Worm (Caenorhabditis elegans) whole organism, L4 larva: Measurements from ENCODE around the gene F54A3.2.
"Not testable (repeated sequence)": the region's sequence is repeated elsewhere in the genome, so short reads cannot be mapped to it uniquely, and the experiment has no call there.

Experiments used
- D1046.2 ChIP-seq: fragments of 200-800 bp; sonication (Bioruptor generic); IDR thresholded peaks from 2 replicates; pipeline ENCODE4 v1.3.6; 2022; ENCODE audit warnings: missing genetic modification characterization, missing compliant biosample characterization
- F26F4.8 ChIP-seq: fragments of 200-800 bp; sonication (Bioruptor generic); conservative IDR thresholded peaks from 2 replicates; pipeline ENCODE4 v1.3.6; 2022; ENCODE audit warnings: missing genetic modification characterization, missing compliant biosample characterization
- F44E2.7 ChIP-seq: fragments of 200-800 bp; sonication (Bioruptor generic); IDR thresholded peaks from 2 replicates; pipeline ENCODE4 v2.1.2; 2022; ENCODE audit warnings: missing genetic modification characterization, missing compliant biosample characterization
- ceh-28 ChIP-seq: fragments of 150-350 bp; optimal IDR thresholded peaks from 2 replicates; lab custom pipeline; 2014; ENCODE audit warnings: missing biosample characterization, missing genetic modification reagents, missing genetic modification characterization
- ceh-82 ChIP-seq: sonication (generic microtip); optimal IDR thresholded peaks from 2 replicates; lab custom pipeline; 2017; ENCODE audit warnings: missing biosample characterization, missing genetic modification characterization
- cey-2 ChIP-seq: sonication (generic microtip); optimal IDR thresholded peaks from 3 replicates; lab custom pipeline; 2017; ENCODE audit warnings: missing genetic modification characterization, mild to moderate bottlenecking, missing compliant biosample characterization, antibody characterized with exemption, borderline replicate concordance; ENCODE audit not compliant: insufficient read depth
- daf-12 ChIP-seq: fragments of 150-350 bp; optimal IDR thresholded peaks from 2 replicates; lab custom pipeline; 2014; ENCODE audit warnings: missing biosample characterization, missing genetic modification reagents, missing genetic modification characterization
- daf-19 ChIP-seq: fragments of 200-800 bp; sonication (Bioruptor generic); conservative IDR thresholded peaks from 2 replicates; pipeline ENCODE4 v1.3.6; 2022; ENCODE audit warnings: missing genetic modification characterization, missing compliant biosample characterization
- daf-8 ChIP-seq: fragments of 200-800 bp; sonication (Bioruptor generic); IDR thresholded peaks from 2 replicates; pipeline ENCODE4 v1.3.6; 2022; ENCODE audit warnings: missing genetic modification characterization, missing compliant biosample characterization
- dmd-9 ChIP-seq: fragments of 200-800 bp; sonication (Bioruptor generic); IDR thresholded peaks from 2 replicates; pipeline ENCODE4 v1.3.6; 2022; ENCODE audit warnings: missing genetic modification reagents, missing genetic modification characterization, missing compliant biosample characterization
- dpl-1 ChIP-seq: fragments of 150-350 bp; optimal IDR thresholded peaks from 2 replicates; lab custom pipeline; 2014; ENCODE audit warnings: missing biosample characterization, missing genetic modification reagents, missing genetic modification characterization
- egl-43 ChIP-seq: fragments of 200-800 bp; sonication (Bioruptor generic); IDR thresholded peaks from 2 replicates; pipeline ENCODE4 v1.3.6; 2022; ENCODE audit warnings: missing genetic modification reagents, missing genetic modification characterization, missing compliant biosample characterization
- lin-13 ChIP-seq: fragments of 150-350 bp; optimal IDR thresholded peaks from 2 replicates; lab custom pipeline; 2014; ENCODE audit warnings: missing biosample characterization, missing genetic modification reagents, missing genetic modification characterization
- lin-39 ChIP-seq: fragments of 150-350 bp; optimal IDR thresholded peaks from 2 replicates; lab custom pipeline; 2014; ENCODE audit warnings: missing biosample characterization, missing genetic modification reagents, missing genetic modification characterization
- mep-1 ChIP-seq: fragments of 150-350 bp; sonication (generic microtip); optimal IDR thresholded peaks from 3 replicates; lab custom pipeline; 2014; ENCODE audit warnings: missing biosample characterization, missing genetic modification characterization
- mes-2 ChIP-seq: sonication (generic microtip); optimal IDR thresholded peaks from 2 replicates; lab custom pipeline; 2016; ENCODE audit warnings: missing genotype, mild to moderate bottlenecking, missing genetic modification characterization, missing compliant biosample characterization; ENCODE audit not compliant: poor library complexity, severe bottlenecking
- mxl-2 ChIP-seq: fragments of 200-800 bp; sonication (Bioruptor generic); conservative IDR thresholded peaks from 2 replicates; pipeline ENCODE4 v1.3.6; 2022; ENCODE audit warnings: missing genetic modification reagents, missing genetic modification characterization, missing compliant biosample characterization
- mxl-3 ChIP-seq: fragments of 200-800 bp; sonication (Bioruptor generic); optimal IDR thresholded peaks from 2 replicates; lab custom pipeline; 2018; ENCODE audit warnings: mild to moderate bottlenecking, missing genetic modification characterization, missing compliant biosample characterization
- nhr-25 ChIP-seq: sonication (generic microtip); optimal IDR thresholded peaks from 2 replicates; lab custom pipeline; 2017; ENCODE audit warnings: missing genetic modification characterization, mild to moderate bottlenecking, missing compliant biosample characterization, antibody characterized with exemption, moderate library complexity, borderline replicate concordance; ENCODE audit not compliant: insufficient read depth
- nhr-28 ChIP-seq: fragments of 150-350 bp; optimal IDR thresholded peaks from 2 replicates; lab custom pipeline; 2014; ENCODE audit warnings: missing biosample characterization, missing genetic modification characterization
- nhr-76 ChIP-seq: fragments of 150-350 bp; optimal IDR thresholded peaks from 2 replicates; lab custom pipeline; 2014; ENCODE audit warnings: missing biosample characterization, missing genetic modification characterization
- rbr-2 ChIP-seq: sonication (generic microtip); optimal IDR thresholded peaks from 2 replicates; lab custom pipeline; 2016; ENCODE audit warnings: missing genotype, missing genetic modification characterization, missing compliant biosample characterization
- sdz-12 ChIP-seq: fragments of 200-800 bp; sonication (Bioruptor generic); optimal IDR thresholded peaks from 2 replicates; lab custom pipeline; 2018; ENCODE audit warnings: mild to moderate bottlenecking, missing genetic modification characterization, missing compliant biosample characterization
- set-16 ChIP-seq: fragments of 200-800 bp; sonication (Bioruptor generic); IDR thresholded peaks from 2 replicates; pipeline ENCODE4 v1.3.6; 2022; ENCODE audit warnings: missing genetic modification reagents, missing genetic modification characterization, missing compliant biosample characterization
- snpc-1.2 ChIP-seq: fragments of 200-800 bp; sonication (Bioruptor generic); IDR thresholded peaks from 2 replicates; pipeline ENCODE4 v1.3.6; 2022; ENCODE audit warnings: missing genetic modification reagents, missing genetic modification characterization, missing compliant biosample characterization
- snpc-4 ChIP-seq: fragments of 150-350 bp; optimal IDR thresholded peaks from 2 replicates; lab custom pipeline; 2014; ENCODE audit warnings: missing biosample characterization, missing genetic modification characterization
- spr-3 ChIP-seq: fragments of 200-800 bp; sonication (Bioruptor generic); optimal IDR thresholded peaks from 2 replicates; lab custom pipeline; 2018; ENCODE audit warnings: mild to moderate bottlenecking, missing genetic modification characterization, missing compliant biosample characterization
- tag-97 ChIP-seq: fragments of 200-800 bp; sonication (Bioruptor generic); IDR thresholded peaks from 2 replicates; pipeline ENCODE4 v1.3.6; 2022; ENCODE audit warnings: missing genetic modification characterization, missing compliant biosample characterization
- unc-62 ChIP-seq, 3 experiments: fragments of 150-350 bp in 1 of 3; sonication (generic microtip); optimal IDR thresholded peaks in 2 of 3; peaks in 1 of 3; 1 replicate in 1 of 3; 2 replicates in 2 of 3; lab custom pipeline; 2014 to 2017; ENCODE audit warnings: missing biosample characterization in 3 of 3, missing genetic modification characterization in 3 of 3, missing genetic modification reagents in 3 of 3, missing genotype in 1 of 3
- zfp-2 ChIP-seq: sonication (generic microtip); optimal IDR thresholded peaks from 2 replicates; lab custom pipeline; 2016; ENCODE audit warnings: mild to moderate bottlenecking, missing genetic modification characterization, missing compliant biosample characterization
- zfp-3 ChIP-seq: fragments of 200-800 bp; sonication (Bioruptor generic); conservative IDR thresholded peaks from 2 replicates; pipeline ENCODE4 v1.3.6; 2022; ENCODE audit warnings: missing genetic modification reagents, missing genetic modification characterization, missing compliant biosample characterization
- zip-2 ChIP-seq: fragments of 150-350 bp; optimal IDR thresholded peaks from 2 replicates; lab custom pipeline; 2014; ENCODE audit warnings: missing biosample characterization, missing genetic modification characterization

Gene F54A3.2

DNA sequence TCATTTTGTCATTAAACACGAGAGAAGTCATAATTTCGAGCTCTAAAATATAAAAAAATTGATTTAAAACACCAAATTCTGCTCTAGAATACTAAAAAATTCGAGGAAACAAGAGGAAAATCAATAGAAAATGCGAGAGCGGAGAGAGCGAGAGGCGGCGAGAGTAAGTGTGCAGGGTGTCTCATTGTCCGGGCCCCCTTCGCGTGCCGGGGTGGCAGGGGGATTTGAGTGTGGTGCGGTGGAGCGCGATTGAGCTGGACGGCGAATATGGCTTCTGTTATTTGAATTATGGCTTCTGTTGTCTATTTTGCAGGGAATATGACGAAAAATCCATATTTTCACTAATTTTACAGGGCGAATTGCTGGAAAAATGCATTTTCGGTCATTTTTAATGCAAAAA, 23.6 kb upstream of the F54A3.2 start, which contains the start of gene Y59C2A.3 (continued):
- TF ChIP-seq mxl-2 (GFP tag; lab: Robert Waterston, UW) (no peak), dpl-1 (GFP tag; lab: Kevin White, UChicago) (peak; percentile 19), dmd-9 (no peak), mep-1 (tag; lab: Kevin White, UChicago) (peak; percentile 50), mxl-3 (no peak)

DNA sequence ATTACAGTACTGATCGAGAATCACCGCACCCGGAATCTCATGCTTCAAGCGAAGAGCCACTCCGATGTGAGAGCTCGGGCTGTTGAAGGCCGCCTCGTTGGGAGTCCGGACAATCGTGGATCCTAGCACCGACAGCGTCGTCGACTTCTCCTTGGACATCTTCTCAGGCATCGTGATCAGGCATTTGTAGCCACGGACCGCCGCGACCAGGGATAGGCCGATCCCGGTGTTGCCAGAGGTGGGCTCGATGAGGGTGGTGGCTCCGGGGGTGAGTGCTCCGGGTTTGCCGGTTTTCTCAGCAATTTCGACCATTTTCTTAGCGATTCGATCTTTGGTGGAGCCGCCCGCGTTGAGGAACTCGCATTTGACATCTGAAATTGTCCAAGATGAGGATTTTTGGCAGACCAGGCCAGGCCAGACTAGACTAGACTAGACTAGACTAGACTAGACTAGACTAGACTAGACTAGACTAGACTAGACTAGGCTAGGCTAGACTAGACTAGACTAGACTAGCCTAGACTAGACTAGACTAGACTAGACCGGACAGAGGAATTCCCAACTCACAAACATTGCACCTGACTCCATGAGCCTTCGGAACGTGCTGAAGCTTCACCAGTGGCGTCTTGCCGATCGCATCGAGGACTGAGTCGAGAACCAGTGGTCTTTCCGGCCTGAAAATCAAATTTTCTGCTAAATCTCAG, 22.1 kb upstream of the F54A3.2 start:
- TF ChIP-seq nhr-28: peak; percentile 93
- TF ChIP-seq zfp-2 (tag; lab: Kevin White, UChicago): no peak
- TF ChIP-seq set-16 (GFP tag; lab: Robert Waterston, UW): peak; percentile 88
- TF ChIP-seq lin-13 (GFP tag; lab: Kevin White, UChicago): peak; percentile 89
- TF ChIP-seq lin-39: no peak
- no peak for TF ChIP-seq cey-2 (tag; lab: Kevin White, UChicago)
- TF ChIP-seq, all 104 proteins: peak for 3

DNA sequence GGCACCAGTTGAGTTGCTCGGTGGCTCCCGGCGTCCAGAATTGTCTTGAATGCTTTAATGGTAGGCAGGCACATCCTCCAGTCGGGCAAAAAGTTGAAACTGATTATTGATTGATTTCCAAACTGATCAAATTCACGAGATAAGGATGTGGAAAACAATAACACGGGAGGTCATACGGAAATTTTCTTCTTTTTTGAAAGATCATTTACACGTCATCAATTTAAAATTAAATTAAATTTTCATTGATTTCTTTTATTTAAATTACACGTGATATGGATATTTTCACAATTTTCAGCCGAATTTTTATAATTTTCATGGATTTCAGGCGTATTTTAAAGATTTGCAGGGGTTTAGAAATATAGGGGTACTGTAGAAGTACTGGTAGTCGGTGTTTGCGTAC, 20.0 kb upstream of the F54A3.2 start, which contains the start of gene cbs-2:
Gene cbs-2, minus strand, starts transcription at position 101 of the 400 bp plus-strand sequence.
- TF ChIP-seq nhr-25 (tag; lab: Kevin White, UChicago): no peak
- TF ChIP-seq mes-2 (tag; lab: Kevin White, UChicago): no peak
- TF ChIP-seq daf-12 (tag; lab: Kevin White, UChicago): no peak
- TF ChIP-seq tag-97 (GFP tag; lab: Robert Waterston, UW): no peak
- TF ChIP-seq sdz-12 (GFP tag; lab: Kevin White, UChicago): no peak

DNA sequence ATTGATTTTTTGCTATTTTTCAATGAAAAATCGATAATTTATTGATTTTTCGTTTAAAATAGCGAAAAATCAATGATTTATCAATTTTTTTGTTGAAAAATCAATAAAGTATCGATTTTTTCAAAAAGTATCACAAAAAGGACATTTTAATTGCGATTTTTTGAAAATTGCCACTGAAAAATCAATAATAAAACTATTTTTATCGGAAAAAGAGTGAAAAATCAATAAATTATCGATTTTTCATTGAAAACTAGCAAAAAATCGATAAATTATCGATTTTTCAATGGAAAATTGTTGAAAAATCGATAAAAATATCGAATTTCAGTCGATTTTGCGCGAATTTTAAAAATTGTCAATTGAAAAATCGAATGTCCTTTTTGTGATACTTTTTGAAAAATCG, 18.5 kb upstream of the F54A3.2 start:
- peak; percentile 60 for TF ChIP-seq ceh-28 (tag; lab: Kevin White, UChicago)
- TF ChIP-seq unc-62 (GFP tag; optimal IDR thresholded peaks at IDR 0.05 in 1 of 2; lab: Kevin White, UChicago): peak in 1 of 2 experiments; percentile 27
- TF ChIP-seq unc-62 (tag; optimal IDR thresholded peaks at IDR 0.05; lab: Kevin White, UChicago): not testable (repeated sequence)

DNA sequence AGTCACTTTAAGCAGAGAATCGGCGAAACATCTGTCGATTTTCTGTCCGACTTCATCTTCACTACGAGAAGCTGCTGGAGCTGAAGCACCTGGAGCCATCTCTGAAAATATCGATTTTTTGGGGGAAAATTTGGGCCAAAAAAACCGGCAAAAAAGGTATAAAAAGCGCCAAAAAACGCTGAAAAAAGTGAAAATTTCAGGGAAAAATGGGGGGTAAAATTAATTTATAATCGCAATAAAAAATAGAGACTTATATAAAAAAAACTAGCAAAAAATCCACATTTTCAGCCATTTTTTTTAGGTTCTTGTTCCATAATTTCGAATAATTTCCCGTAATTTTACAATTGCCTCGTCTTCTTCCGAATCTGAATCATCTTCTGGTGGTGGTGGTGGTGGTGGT, 17.8 kb upstream of the F54A3.2 start, which contains the start of gene F54A3.5:
Gene F54A3.5, minus strand, starts transcription at position 101 of the 400 bp plus-strand sequence.
- TF ChIP-seq zip-2 (tag; lab: Kevin White, UChicago): no peak
- TF ChIP-seq F44E2.7 (GFP tag; lab: Robert Waterston, UW): no peak
- no peak for TF ChIP-seq zfp-3
- no peak for TF ChIP-seq F26F4.8 (GFP tag; lab: Robert Waterston, UW)
- TF ChIP-seq cey-2 (tag; lab: Kevin White, UChicago): no peak
- TF ChIP-seq daf-19: no peak
- TF ChIP-seq daf-12 (tag; lab: Kevin White, UChicago): no peak
- no peak for TF ChIP-seq snpc-1.2 (GFP tag; lab: Robert Waterston, UW)
- no peak for TF ChIP-seq D1046.2
- TF ChIP-seq snpc-4 (tag; lab: Kevin White, UChicago): no peak
- TF ChIP-seq mxl-3: no peak
- no peak for TF ChIP-seq rbr-2
- TF ChIP-seq sdz-12 (GFP tag; lab: Kevin White, UChicago): no peak
- no peak for TF ChIP-seq egl-43
- TF ChIP-seq nhr-76 (tag; lab: Kevin White, UChicago): no peak
- TF ChIP-seq spr-3 (GFP tag; lab: Kevin White, UChicago): no peak
- no peak for TF ChIP-seq ceh-82 (tag; lab: Kevin White, UChicago)
- TF ChIP-seq daf-8: no peak
